Worm (Caenorhabditis elegans): Measurements from ENCODE around the gene srh-213.

DNA sequence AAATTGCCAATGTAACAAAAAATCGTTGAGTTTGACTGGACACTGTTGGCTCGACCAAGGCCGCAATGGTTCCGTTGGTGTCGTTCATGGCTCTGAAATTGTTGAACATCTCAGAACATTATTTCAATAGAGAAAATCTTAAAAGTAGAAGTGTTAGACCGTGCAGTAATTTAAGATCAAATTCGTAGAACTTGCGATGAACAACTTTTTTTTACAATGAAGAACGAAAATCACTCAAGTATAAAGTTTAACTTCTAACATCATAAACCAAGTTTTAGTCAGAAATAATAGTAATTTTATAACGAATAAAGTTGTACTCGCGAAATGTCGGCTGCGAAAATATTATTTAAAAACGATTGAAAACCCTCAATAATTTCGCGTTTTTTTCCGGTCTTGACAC lies 42.2 kb upstream of the srh-213 start, which contains the start of gene srx-41:
- TF ChIP-seq him-1 (tag; optimal IDR thresholded peaks at IDR 0.05) (no peak), dao-5 (tag; optimal IDR thresholded peaks at IDR 0.05) (no peak), W03F9.2 (tag; optimal IDR thresholded peaks at IDR 0.05) (no peak)
